Fruit fly (Drosophila melanogaster): ENCODE data around the gene dnk.

Gene dnk

dm6 chr3R:19017318-19018043 lies 36.7 kb downstream of the dnk start (continued):
- TF ChIP-seq CG9609 (GFP tag; optimal IDR thresholded peaks at IDR 0.05) (no peak), gce (GFP tag; IDR thresholded peaks at IDR 0.05) (no peak), Nf-YA (GFP tag; IDR thresholded peaks at IDR 0.05) (no peak), lbe (GFP tag; optimal IDR thresholded peaks at IDR 0.05) (no peak), mam (GFP tag; optimal IDR thresholded peaks at IDR 0.05) (no peak), ci (GFP tag; IDR thresholded peaks at IDR 0.05) (0 out of 3 replicates have a peak, but pooled peaks have one; percentile 31)

- TF ChIP-seq fd96Cb (tag; optimal IDR thresholded peaks at IDR 0.05) (no peak), CG10366 (GFP tag; IDR thresholded peaks at IDR 0.05) (peak; percentile 75), HLH54F (GFP tag; optimal IDR thresholded peaks at IDR 0.05) (peak; percentile 71), TFAM (GFP tag; optimal IDR thresholded peaks at IDR 0.05) (no peak), Xbp1 (GFP tag; optimal IDR thresholded peaks at IDR 0.05) (peak; percentile 83), chm (GFP tag; IDR thresholded peaks at IDR 0.05) (peak; percentile 85), tup (GFP tag; optimal IDR thresholded peaks at IDR 0.05) (peak; percentile 34), CkIIα-i1 (GFP tag; IDR thresholded peaks at IDR 0.05) (no peak), pfk (GFP tag; optimal IDR thresholded peaks at IDR 0.05) (no peak), Oli (tag; optimal IDR thresholded peaks at IDR 0.05) (no peak), CG10462 (GFP tag; optimal IDR thresholded peaks at IDR 0.05) (no peak), CG6683 (GFP tag; optimal IDR thresholded peaks at IDR 0.05) (no peak), CG7745 (tag; optimal IDR thresholded peaks at IDR 0.05) (no peak), en (GFP tag; optimal IDR thresholded peaks at IDR 0.05) (no peak), CG4854 (GFP tag; optimal IDR thresholded peaks at IDR 0.05) (no peak), oc (tag; optimal IDR thresholded peaks at IDR 0.05) (no peak), Aef1 (GFP tag; IDR thresholded peaks at IDR 0.05) (peak; percentile 65), Oaz (GFP tag; IDR thresholded peaks at IDR 0.05) (no peak), Dip3 (GFP tag; optimal IDR thresholded peaks at IDR 0.05) (peak; percentile 45), CG30403 (GFP tag; optimal IDR thresholded peaks at IDR 0.05) (peak; percentile 67), ERR (GFP tag; optimal IDR thresholded peaks at IDR 0.05) (no peak), Ets65A (GFP tag) (peak; percentile 30), CG5180 (GFP tag; optimal IDR thresholded peaks at IDR 0.05) (no peak), D19B (GFP tag; optimal IDR thresholded peaks at IDR 0.05) (no peak), odd (GFP tag; optimal IDR thresholded peaks at IDR 0.05) (no peak), CG7928 (GFP tag; optimal IDR thresholded peaks at IDR 0.05) (no peak), wdn (GFP tag; IDR thresholded peaks at IDR 0.05) (0 out of 2 replicates have a peak, but pooled peaks have one; percentile 6), CG8388 (GFP tag; optimal IDR thresholded peaks at IDR 0.05) (no peak), CG7556 (GFP tag; optimal IDR thresholded peaks at IDR 0.05) (no peak), rib (GFP tag; IDR thresholded peaks at IDR 0.05) (0 out of 2 replicates have a peak, but pooled peaks have one; percentile 42), wek (GFP tag; optimal IDR thresholded peaks at IDR 0.05) (no peak), slp2 (GFP tag; optimal IDR thresholded peaks at IDR 0.05) (peak; percentile 19), CG17359 (tag; optimal IDR thresholded peaks at IDR 0.05) (no peak), CG18599 (GFP tag; optimal IDR thresholded peaks at IDR 0.05) (no peak), CG7839 (tag; optimal IDR thresholded peaks at IDR 0.05) (no peak), CG9727 (GFP tag; optimal IDR thresholded peaks at IDR 0.05) (peak; percentile 12), Rfx (GFP tag; IDR thresholded peaks at IDR 0.05) (peak; percentile 93), CG10321 (GFP tag; IDR thresholded peaks at IDR 0.05) (no peak), D19A (tag; optimal IDR thresholded peaks at IDR 0.05) (no peak), trem (tag; optimal IDR thresholded peaks at IDR 0.05) (peak; percentile 33), kni (GFP tag; optimal IDR thresholded peaks at IDR 0.05) (no peak), CG14860 (GFP tag; IDR thresholded peaks at IDR 0.05; ENCODE audit: partially characterized antibody) (peak; percentile 59), al (GFP tag; IDR thresholded peaks at IDR 0.05) (peak; percentile 61)
Observed at dm6 chr3R:19023862-19024261, 43.1 kb downstream of the dnk start, which contains the start of the genes CG6005 and CG14286. CG6005 (minus strand) TSS chr3R:19024030. CG14286 (plus strand) TSS chr3R:19024092.

Data from whole organism, embryonic.